Worm (Caenorhabditis elegans) whole organism, L3 larva: ENCODE results near the gene irld-66.
A peak's percentile ranks its signal among the peaks of the same experiment; 100 is the strongest.

ENCODE experiments used
- elt-3 ChIP-seq, 3 experiments: fragments of 150-350 bp in 1 of 3; sonication (generic microtip) in 2 of 3; optimal IDR thresholded peaks; 2 replicates in 2 of 3; 4 replicates in 1 of 3; lab custom pipeline; 2014 to 2017; ENCODE audit warnings: missing biosample characterization in 3 of 3, missing genetic modification characterization in 3 of 3
- eor-1 ChIP-seq, 2 experiments: fragments of 150-350 bp; optimal IDR thresholded peaks; 2 replicates each; lab custom pipeline; 2014 to 2018; ENCODE audit warnings: missing biosample characterization in 2 of 2, missing genetic modification characterization in 2 of 2
- lin-15B ChIP-seq: fragments of 150-350 bp; optimal IDR thresholded peaks from 2 replicates; lab custom pipeline; 2014; ENCODE audit warnings: missing biosample characterization, missing genetic modification characterization
- nhr-237 ChIP-seq: fragments of 150-350 bp; optimal IDR thresholded peaks from 2 replicates; lab custom pipeline; 2014; ENCODE audit warnings: missing biosample characterization, missing genetic modification characterization
- nhr-76 ChIP-seq: fragments of 150-350 bp; sonication (generic microtip); optimal IDR thresholded peaks from 5 replicates; lab custom pipeline; 2014; ENCODE audit warnings: missing biosample characterization, missing genetic modification characterization
- pha-4 ChIP-seq: fragments of 150-350 bp; optimal IDR thresholded peaks from 2 replicates; lab custom pipeline; 2014; ENCODE audit warnings: missing biosample characterization, missing genetic modification reagents, missing genetic modification characterization
- pqm-1 ChIP-seq: fragments of 150-350 bp; optimal IDR thresholded peaks from 2 replicates; lab custom pipeline; 2017; ENCODE audit warnings: missing biosample characterization, missing genetic modification characterization, inconsistent platforms
- snpc-4 ChIP-seq: fragments of 150-350 bp; optimal IDR thresholded peaks from 2 replicates; lab custom pipeline; 2014; ENCODE audit warnings: missing biosample characterization, missing genetic modification characterization
- unc-62 ChIP-seq: fragments of 150-350 bp; sonication (generic microtip); optimal IDR thresholded peaks from 4 replicates; lab custom pipeline; 2014; ENCODE audit warnings: missing biosample characterization, missing genetic modification reagents, missing genetic modification characterization

- TF ChIP-seq unc-62 (GFP tag; lab: Kevin White, UChicago) (no peak), nhr-76 (tag; lab: Kevin White, UChicago) (no peak), pqm-1 (no peak), elt-3 (tag; optimal IDR thresholded peaks at IDR 0.05; lab: Kevin White, UChicago) (no peak), snpc-4 (tag; lab: Kevin White, UChicago) (no peak), nhr-237 (no peak), pha-4 (tag; lab: Kevin White, UChicago) (peak; percentile 44), eor-1 (tag; optimal IDR thresholded peaks at IDR 0.05; lab: Kevin White, UChicago) (no peak), lin-15B (tag; lab: Kevin White, UChicago) (peak; percentile 58)
These were observed 47.3 kb upstream of the irld-66 start, which contains the start of gene lido-7 for ce11 chrII:2987854-2988350.
